Fruit fly (Drosophila melanogaster) whole organism, pupa: ENCODE data around the gene sac.

Experiments used
- CG10348 ChIP-seq: fragments of 200-800 bp; sonication (Bioruptor generic); IDR thresholded peaks from 2 replicates; pipeline ENCODE4 v1.3.6; 2022; ENCODE audit warnings: missing biosample characterization, missing genetic modification characterization
- CG12605 ChIP-seq: fragments of 200-800 bp; sonication (Bioruptor generic); IDR thresholded peaks from 2 replicates; pipeline ENCODE4 v1.3.6; 2022; ENCODE audit warnings: missing biosample characterization, missing genetic modification characterization
- CG14655 ChIP-seq: fragments of 200-800 bp; sonication (Bioruptor generic); optimal IDR thresholded peaks from 3 replicates; lab custom pipeline; 2017; ENCODE audit warnings: mild to moderate bottlenecking, missing biosample characterization, missing genetic modification reagents, missing genetic modification characterization
- CG15710 ChIP-seq: fragments of 200-800 bp; sonication (Bioruptor generic); optimal IDR thresholded peaks from 2 replicates; lab custom pipeline; 2018; ENCODE audit warnings: missing biosample characterization, mild to moderate bottlenecking, missing genetic modification characterization, moderate library complexity
- CG32121 ChIP-seq: fragments of 200-800 bp; sonication (Bioruptor generic); IDR thresholded peaks from 2 replicates; pipeline ENCODE4 v1.3.6; 2022; ENCODE audit warnings: missing biosample characterization, missing genetic modification characterization
- CG4496 ChIP-seq: fragments of 200-800 bp; sonication (Bioruptor generic); IDR thresholded peaks from 3 replicates; pipeline ENCODE4 v1.3.6; 2022; ENCODE audit warnings: missing biosample characterization, missing genetic modification characterization
- CG8159 ChIP-seq: fragments of 200-800 bp; sonication (Bioruptor generic); optimal IDR thresholded peaks from 3 replicates; lab custom pipeline; 2018; ENCODE audit warnings: missing biosample characterization, mild to moderate bottlenecking, missing genetic modification characterization, moderate library complexity
- CG9948 ChIP-seq: fragments of 200-800 bp; sonication (Bioruptor generic); optimal IDR thresholded peaks from 2 replicates; lab custom pipeline; 2018; ENCODE audit warnings: missing biosample characterization, mild to moderate bottlenecking, missing genetic modification characterization, moderate library complexity
- D1 ChIP-seq: fragments of 200-800 bp; sonication (Bioruptor generic); optimal IDR thresholded peaks from 2 replicates; lab custom pipeline; 2018; ENCODE audit warnings: missing biosample characterization, mild to moderate bottlenecking, missing genetic modification characterization, moderate library complexity
- EcR ChIP-seq: fragments of 200-800 bp; sonication (Bioruptor generic); optimal IDR thresholded peaks from 3 replicates; lab custom pipeline; 2019; ENCODE audit warnings: missing biosample characterization, missing genetic modification characterization, mild to moderate bottlenecking, moderate library complexity, missing genetic modification reagents
- Ets98B ChIP-seq: fragments of 200-800 bp; sonication (Bioruptor generic); IDR thresholded peaks from 2 replicates; pipeline ENCODE4 v1.3.6; 2022; ENCODE audit warnings: missing biosample characterization, missing genetic modification characterization
- Pif1B ChIP-seq: fragments of 200-800 bp; sonication (Bioruptor generic); optimal IDR thresholded peaks from 3 replicates; lab custom pipeline; 2016; ENCODE audit warnings: missing biosample characterization, missing genetic modification characterization
- fd96Ca ChIP-seq: fragments of 200-800 bp; sonication (Bioruptor generic); IDR thresholded peaks from 3 replicates; pipeline ENCODE4 v1.3.6; 2022; ENCODE audit warnings: missing biosample characterization, missing genetic modification characterization
- gl ChIP-seq: fragments of 200-800 bp; sonication (Bioruptor generic); optimal IDR thresholded peaks from 2 replicates; lab custom pipeline; 2018; ENCODE audit warnings: missing biosample characterization, mild to moderate bottlenecking, missing genetic modification characterization

- TF ChIP-seq CG9948 (tag; lab: Kevin White, UChicago) (no peak), CG14655 (GFP tag; lab: Kevin White, UChicago) (no peak), D1 (no peak), CG10348 (GFP tag; lab: Robert Waterston, UW) (no peak), Pif1B (GFP tag; lab: Kevin White, UChicago) (no peak), CG32121 (GFP tag; lab: Robert Waterston, UW) (no peak), CG12605 (GFP tag; lab: Robert Waterston, UW) (no peak), EcR (GFP tag; lab: Kevin White, UChicago) (peak; percentile 59), CG8159 (tag; lab: Kevin White, UChicago) (no peak), Ets98B (GFP tag; lab: Robert Waterston, UW) (no peak), CG15710 (tag; lab: Kevin White, UChicago) (no peak), CG4496 (GFP tag; lab: Robert Waterston, UW) (no peak), fd96Ca (GFP tag; lab: Robert Waterston, UW) (no peak), gl (tag; lab: Kevin White, UChicago) (no peak)
Measured at dm6 chr3R:4446455-4447224, 34.0 kb upstream of the sac start.
